Worm (Caenorhabditis elegans) whole organism, L1 larva: ENCODE measurements around the gene phf-30.

Experiments used
- C16A3.4 ChIP-seq: fragments of 150-350 bp; optimal IDR thresholded peaks from 2 replicates; lab custom pipeline; 2014; ENCODE audit warnings: missing biosample characterization, missing genetic modification characterization
- C34B4.2 ChIP-seq: sonication (generic microtip); optimal IDR thresholded peaks from 2 replicates; lab custom pipeline; 2017; ENCODE audit warnings: mild to moderate bottlenecking, missing genetic modification characterization, missing compliant biosample characterization
- F16B12.6 ChIP-seq: fragments of 150-350 bp; optimal IDR thresholded peaks from 2 replicates; lab custom pipeline; 2014; ENCODE audit warnings: missing biosample characterization, missing genetic modification characterization
- aly-2 ChIP-seq: fragments of 150-350 bp; optimal IDR thresholded peaks from 2 replicates; lab custom pipeline; 2014; ENCODE audit warnings: missing biosample characterization, missing genetic modification characterization
- blmp-1 ChIP-seq: fragments of 150-350 bp; optimal IDR thresholded peaks from 2 replicates; lab custom pipeline; 2014; ENCODE audit warnings: missing biosample characterization, missing genetic modification characterization
- ceh-8 ChIP-seq: fragments of 200-800 bp; sonication (Bioruptor generic); optimal IDR thresholded peaks from 2 replicates; lab custom pipeline; 2018; ENCODE audit warnings: mild to moderate bottlenecking, missing genetic modification characterization, moderate library complexity, missing compliant biosample characterization
- ceh-82 ChIP-seq, 3 experiments: fragments of 150-350 bp in 1 of 3; sonication (generic microtip) in 2 of 3; optimal IDR thresholded peaks; 2 replicates each; lab custom pipeline; 2014 to 2017; ENCODE audit warnings: missing biosample characterization in 3 of 3, missing genetic modification characterization in 3 of 3
- ces-1 ChIP-seq: fragments of 150-350 bp; optimal IDR thresholded peaks from 2 replicates; lab custom pipeline; 2014; ENCODE audit warnings: missing biosample characterization, missing genetic modification reagents, missing genetic modification characterization
- dpl-1 ChIP-seq, 3 experiments: fragments of 150-350 bp in 2 of 3; sonication (generic microtip) in 1 of 3; optimal IDR thresholded peaks; 2 replicates each; lab custom pipeline; 2014 to 2017; ENCODE audit warnings: missing biosample characterization in 3 of 3, missing genetic modification characterization in 3 of 3, missing genetic modification reagents in 3 of 3
- egl-13 ChIP-seq: sonication (generic microtip); optimal IDR thresholded peaks from 2 replicates; lab custom pipeline; 2016; ENCODE audit warnings: missing genotype, missing genetic modification reagents, missing genetic modification characterization, missing compliant biosample characterization
- egl-27 ChIP-seq, 2 experiments: fragments of 150-350 bp in 1 of 2; sonication (generic microtip); optimal IDR thresholded peaks; 3 replicates each; lab custom pipeline; 2017 to 2018; ENCODE audit warnings: missing biosample characterization in 2 of 2, missing genetic modification characterization in 2 of 2, missing genetic modification reagents in 2 of 2
- elt-2 ChIP-seq: sonication (generic microtip); optimal IDR thresholded peaks from 2 replicates; lab custom pipeline; 2016; ENCODE audit warnings: missing genetic modification characterization, mild to moderate bottlenecking, inconsistent platforms, missing compliant biosample characterization, missing genetic modification reagents
- elt-3 ChIP-seq, 6 experiments: fragments of 150-350 bp in 1 of 6; sonication (generic microtip); optimal IDR thresholded peaks; 2 replicates each; lab custom pipeline; 2017 to 2018; ENCODE audit warnings: missing biosample characterization in 6 of 6, missing genetic modification characterization in 6 of 6, inconsistent platforms in 1 of 6
- ets-5 ChIP-seq: fragments of 200-800 bp; sonication (Bioruptor generic); IDR thresholded peaks from 2 replicates; pipeline ENCODE4 v1.3.6; 2022; ENCODE audit warnings: missing genetic modification characterization, missing compliant biosample characterization
- fkh-10 ChIP-seq: sonication (generic microtip); optimal IDR thresholded peaks from 2 replicates; lab custom pipeline; 2017; ENCODE audit warnings: missing biosample characterization, missing genetic modification reagents, missing genetic modification characterization
- fkh-4 ChIP-seq: sonication (generic microtip); optimal IDR thresholded peaks from 2 replicates; lab custom pipeline; 2016; ENCODE audit warnings: missing compliant biosample characterization, missing genetic modification characterization, borderline replicate concordance
- fkh-8 ChIP-seq: sonication (generic microtip); optimal IDR thresholded peaks from 2 replicates; lab custom pipeline; 2016; ENCODE audit warnings: mild to moderate bottlenecking, missing genetic modification characterization, missing compliant biosample characterization
- fos-1 ChIP-seq: fragments of 150-350 bp; optimal IDR thresholded peaks from 2 replicates; lab custom pipeline; 2014; ENCODE audit warnings: missing biosample characterization, missing genetic modification characterization
- grh-1 ChIP-seq: fragments of 200-800 bp; sonication (Bioruptor generic); IDR thresholded peaks from 2 replicates; pipeline ENCODE4 v1.3.6; 2022; ENCODE audit warnings: missing genetic modification reagents, missing genetic modification characterization, missing compliant biosample characterization
- hlh-17 ChIP-seq: fragments of 200-800 bp; sonication (Bioruptor generic); optimal IDR thresholded peaks from 2 replicates; lab custom pipeline; 2018; ENCODE audit warnings: missing genetic modification characterization, mild to moderate bottlenecking, missing compliant biosample characterization, moderate library complexity, borderline replicate concordance
- hpl-2 ChIP-seq: fragments of 150-350 bp; optimal IDR thresholded peaks from 2 replicates; lab custom pipeline; 2014; ENCODE audit warnings: missing biosample characterization, missing genetic modification reagents, missing genetic modification characterization
- irx-1 ChIP-seq: sonication (generic microtip); optimal IDR thresholded peaks from 2 replicates; lab custom pipeline; 2016; ENCODE audit warnings: missing genetic modification characterization, missing compliant biosample characterization
- jun-1 ChIP-seq: fragments of 150-350 bp; optimal IDR thresholded peaks from 2 replicates; lab custom pipeline; 2014; ENCODE audit warnings: missing biosample characterization, missing genetic modification reagents, missing genetic modification characterization
- lin-13 ChIP-seq: fragments of 150-350 bp; optimal IDR thresholded peaks from 2 replicates; lab custom pipeline; 2014; ENCODE audit warnings: missing biosample characterization, missing genetic modification reagents, missing genetic modification characterization
- lin-14 ChIP-seq: fragments of 200-800 bp; sonication (Bioruptor generic); optimal IDR thresholded peaks from 2 replicates; lab custom pipeline; 2018; ENCODE audit warnings: mild to moderate bottlenecking, missing genetic modification characterization, moderate library complexity, missing compliant biosample characterization
- lin-15B ChIP-seq: fragments of 150-350 bp; sonication (generic microtip); optimal IDR thresholded peaks from 3 replicates; lab custom pipeline; 2014; ENCODE audit warnings: missing biosample characterization, missing genetic modification characterization
- lsy-2 ChIP-seq, 2 experiments: fragments of 150-350 bp; optimal IDR thresholded peaks; 2 replicates each; lab custom pipeline; 2014; ENCODE audit warnings: missing biosample characterization in 2 of 2, missing genetic modification characterization in 2 of 2
- mab-9 ChIP-seq: fragments of 200-800 bp; sonication (Bioruptor generic); IDR thresholded peaks from 2 replicates; pipeline ENCODE4 v1.3.6; 2022; ENCODE audit warnings: missing genetic modification reagents, missing genetic modification characterization, missing compliant biosample characterization
- mdl-1 ChIP-seq, 2 experiments: fragments of 150-350 bp; optimal IDR thresholded peaks; 2 replicates each; lab custom pipeline; 2014 to 2017; ENCODE audit warnings: missing biosample characterization in 2 of 2, missing genetic modification characterization in 2 of 2, inconsistent platforms in 1 of 2
- mef-2 ChIP-seq: fragments of 150-350 bp; optimal IDR thresholded peaks from 2 replicates; lab custom pipeline; 2014; ENCODE audit warnings: missing biosample characterization, missing genetic modification characterization
- mep-1 ChIP-seq: fragments of 150-350 bp; optimal IDR thresholded peaks from 2 replicates; lab custom pipeline; 2014; ENCODE audit warnings: missing biosample characterization, missing genetic modification characterization
- nhr-11 ChIP-seq: fragments of 150-350 bp; optimal IDR thresholded peaks from 2 replicates; lab custom pipeline; 2014; ENCODE audit warnings: missing biosample characterization, missing genetic modification characterization
- nhr-12 ChIP-seq: sonication (generic microtip); optimal IDR thresholded peaks from 2 replicates; lab custom pipeline; 2017; ENCODE audit warnings: missing biosample characterization, missing genetic modification characterization
- nhr-20 ChIP-seq: sonication (generic microtip); optimal IDR thresholded peaks from 2 replicates; lab custom pipeline; 2016; ENCODE audit warnings: mild to moderate bottlenecking, missing genetic modification characterization, missing compliant biosample characterization
- nhr-237 ChIP-seq: fragments of 150-350 bp; optimal IDR thresholded peaks from 2 replicates; lab custom pipeline; 2014; ENCODE audit warnings: missing biosample characterization, missing genetic modification characterization
- nhr-47 ChIP-seq: sonication (generic microtip); optimal IDR thresholded peaks from 2 replicates; lab custom pipeline; 2016; ENCODE audit warnings: mild to moderate bottlenecking, missing genetic modification characterization, moderate library complexity, missing compliant biosample characterization
- nhr-77 ChIP-seq: fragments of 150-350 bp; optimal IDR thresholded peaks from 2 replicates; lab custom pipeline; 2014; ENCODE audit warnings: missing biosample characterization, missing genetic modification characterization
- nhr-85 ChIP-seq: sonication (generic microtip); peaks from one replicate; lab custom pipeline; 2016; ENCODE audit warnings: missing genetic modification characterization, inconsistent platforms, missing compliant biosample characterization
- pag-3 ChIP-seq: sonication (generic microtip); optimal IDR thresholded peaks from 2 replicates; lab custom pipeline; 2017; ENCODE audit warnings: missing genetic modification characterization, mild to moderate bottlenecking, missing compliant biosample characterization, antibody characterized with exemption, borderline replicate concordance; ENCODE audit not compliant: insufficient read depth
- pqm-1 ChIP-seq: sonication (generic microtip); optimal IDR thresholded peaks from 3 replicates; lab custom pipeline; 2017; ENCODE audit warnings: missing biosample characterization, missing genetic modification characterization
- snpc-4 ChIP-seq: fragments of 150-350 bp; optimal IDR thresholded peaks from 2 replicates; lab custom pipeline; 2014; ENCODE audit warnings: missing biosample characterization, missing genetic modification characterization
- snu-23 ChIP-seq: sonication (generic microtip); optimal IDR thresholded peaks from 2 replicates; lab custom pipeline; 2016; ENCODE audit warnings: missing genetic modification characterization, missing compliant biosample characterization
- sox-4 ChIP-seq: sonication (generic microtip); optimal IDR thresholded peaks from 2 replicates; lab custom pipeline; 2016; ENCODE audit warnings: missing genetic modification characterization, missing compliant biosample characterization
- sptf-1 ChIP-seq: fragments of 150-350 bp; optimal IDR thresholded peaks from 2 replicates; lab custom pipeline; 2014; ENCODE audit warnings: missing biosample characterization, missing genetic modification characterization
- tlp-1 ChIP-seq: fragments of 150-350 bp; optimal IDR thresholded peaks from 2 replicates; lab custom pipeline; 2014; ENCODE audit warnings: missing biosample characterization, missing genetic modification characterization
- unc-130 ChIP-seq: fragments of 150-350 bp; optimal IDR thresholded peaks from 2 replicates; lab custom pipeline; 2017; ENCODE audit warnings: missing biosample characterization, missing genetic modification characterization, inconsistent platforms
- unc-86 ChIP-seq: sonication (generic microtip); optimal IDR thresholded peaks from 2 replicates; lab custom pipeline; 2016; ENCODE audit warnings: missing genetic modification characterization, missing compliant biosample characterization
- unc-98 ChIP-seq: fragments of 200-800 bp; sonication (Bioruptor generic); IDR thresholded peaks from 2 replicates; pipeline ENCODE4 v1.3.6; 2022; ENCODE audit warnings: missing genetic modification characterization, missing compliant biosample characterization
- zag-1 ChIP-seq: fragments of 150-350 bp; optimal IDR thresholded peaks from 2 replicates; lab custom pipeline; 2014; ENCODE audit warnings: missing biosample characterization, missing genetic modification characterization
- ztf-11 ChIP-seq, 2 experiments: sonication (generic microtip); optimal IDR thresholded peaks; 2 replicates each; lab custom pipeline; 2016 to 2017; ENCODE audit warnings: missing genetic modification characterization in 2 of 2, missing biosample characterization in 1 of 2, missing compliant biosample characterization in 1 of 2
- ztf-4 ChIP-seq: fragments of 150-350 bp; optimal IDR thresholded peaks from 2 replicates; lab custom pipeline; 2014; ENCODE audit warnings: missing biosample characterization, missing genetic modification characterization

The phf-30 gene

ce11 chrV:8460800-8461199, 8.0 kb upstream of the phf-30 start:
- no peak for TF ChIP-seq fkh-4 (tag; lab: Kevin White, UChicago)
- TF ChIP-seq unc-86 (tag; lab: Kevin White, UChicago): no peak
- no peak for TF ChIP-seq dpl-1 (GFP tag; optimal IDR thresholded peaks at IDR 0.05; lab: Kevin White, UChicago)
- TF ChIP-seq C16A3.4: no peak
- TF ChIP-seq grh-1: no peak
- TF ChIP-seq nhr-20 (tag; lab: Kevin White, UChicago): no peak
- TF ChIP-seq blmp-1 (tag; lab: Kevin White, UChicago): peak; percentile 82
- TF ChIP-seq ceh-82 (tag; optimal IDR thresholded peaks at IDR 0.05; lab: Kevin White, UChicago): peak in 1 of 3 experiments; percentile 9
- TF ChIP-seq nhr-11 (tag; lab: Kevin White, UChicago): no peak
- no peak for TF ChIP-seq nhr-77 (tag; lab: Kevin White, UChicago)
- no peak for TF ChIP-seq lin-15B (tag; lab: Kevin White, UChicago)
- TF ChIP-seq pqm-1 (tag; lab: Kevin White, UChicago): no peak
- peak; percentile 53 for TF ChIP-seq lin-14
- TF ChIP-seq mdl-1 (tag; optimal IDR thresholded peaks at IDR 0.05; lab: Kevin White, UChicago): no peak
- TF ChIP-seq pag-3 (tag; lab: Kevin White, UChicago): no peak
- TF ChIP-seq mep-1: peak; percentile 29
- TF ChIP-seq egl-27 (tag; optimal IDR thresholded peaks at IDR 0.05; lab: Kevin White, UChicago): no peak
- TF ChIP-seq aly-2 (tag; lab: Kevin White, UChicago): no peak
- peak; percentile 53 for TF ChIP-seq nhr-85
- peak in 1 of 2 experiments; percentile 29 for TF ChIP-seq lsy-2 (tag; optimal IDR thresholded peaks at IDR 0.05; lab: Kevin White, UChicago)
- no peak for TF ChIP-seq sptf-1 (tag; lab: Kevin White, UChicago)
- no peak for TF ChIP-seq snpc-4
- TF ChIP-seq C34B4.2: no peak

- TF ChIP-seq zag-1 (tag; lab: Kevin White, UChicago) (no peak), ztf-4 (tag; lab: Kevin White, UChicago) (peak; percentile 63), unc-98 (GFP tag; lab: Robert Waterston, UW) (peak; percentile 24; the same call in 1 of the 2 replicates), mef-2 (no peak), hlh-17 (no peak), ces-1 (GFP tag; lab: Kevin White, UChicago) (peak; percentile 50), nhr-12 (tag; lab: Kevin White, UChicago) (no peak), nhr-85 (peak; percentile 79), nhr-47 (peak; percentile 88), ceh-8 (GFP tag; lab: Kevin White, UChicago) (no peak), ztf-11 (tag; optimal IDR thresholded peaks at IDR 0.05; lab: Kevin White, UChicago) (peak in 1 of 2 experiments; percentile 7), fos-1 (tag; lab: Kevin White, UChicago) (peak; percentile 77), egl-13 (tag; lab: Kevin White, UChicago) (peak; percentile 59), egl-27 (tag; optimal IDR thresholded peaks at IDR 0.05; lab: Kevin White, UChicago) (no peak), nhr-237 (no peak), snu-23 (GFP tag; lab: Kevin White, UChicago) (peak; percentile 94), tlp-1 (tag; lab: Kevin White, UChicago) (no peak), F16B12.6 (peak; percentile 24), fkh-10 (GFP tag; lab: Kevin White, UChicago) (peak; percentile 54), mab-9 (GFP tag; lab: Robert Waterston, UW) (peak; percentile 36; the same call in 1 of the 2 replicates), lin-15B (tag; lab: Kevin White, UChicago) (peak; percentile 87), lin-13 (GFP tag; lab: Kevin White, UChicago) (peak; percentile 65), unc-130 (peak; percentile 80), pqm-1 (tag; lab: Kevin White, UChicago) (no peak), fkh-8 (tag; lab: Kevin White, UChicago) (peak; percentile 64), C34B4.2 (no peak), lin-14 (peak; percentile 86), ets-5 (GFP tag; lab: Robert Waterston, UW) (no peak), jun-1 (tag; lab: Kevin White, UChicago) (peak; percentile 56), fkh-4 (tag; lab: Kevin White, UChicago) (no peak), elt-2 (tag; lab: Kevin White, UChicago) (peak; percentile 44), elt-3 (tag; optimal IDR thresholded peaks at IDR 0.05; lab: Kevin White, UChicago) (peak in 2 of 6 experiments; percentile 82 to 88), sox-4 (tag; lab: Kevin White, UChicago) (peak; percentile 57), irx-1 (tag; lab: Kevin White, UChicago) (peak; percentile 66), hpl-2 (GFP tag; lab: Kevin White, UChicago) (peak; percentile 47)
These were observed 6.8 kb upstream of the phf-30 start, which contains the start of the genes dnj-22 and natc-1 for ce11 chrV:8462074-8462473. TSS of gene dnj-22 (minus strand) at chrV:8462120. TSS of gene natc-1 (plus strand) at chrV:8462359.
